Worm (Caenorhabditis elegans) whole organism, young adult: ENCODE results near the gene W07G4.1.

Experiments
- B0019.2 ChIP-seq: fragments of 200-800 bp; sonication (Bioruptor generic); conservative IDR thresholded peaks from 2 replicates; pipeline ENCODE4 v1.3.6; 2022; ENCODE audit warnings: missing genetic modification reagents, missing genetic modification characterization, missing compliant biosample characterization
- B0035.1 ChIP-seq: sonication (generic microtip); optimal IDR thresholded peaks from 2 replicates; lab custom pipeline; 2016; ENCODE audit warnings: missing genetic modification characterization, mild to moderate bottlenecking, missing compliant biosample characterization, missing genotype, missing genetic modification reagents
- C06A6.2 ChIP-seq: fragments of 200-800 bp; sonication (Bioruptor generic); conservative IDR thresholded peaks from 2 replicates; pipeline ENCODE4 v1.3.6; 2022; ENCODE audit warnings: missing genetic modification characterization, missing compliant biosample characterization
- F22D6.2 ChIP-seq: sonication (generic microtip); optimal IDR thresholded peaks from 2 replicates; lab custom pipeline; 2016; ENCODE audit warnings: mild to moderate bottlenecking, missing genetic modification characterization, missing compliant biosample characterization
- F23B12.7 ChIP-seq: sonication (generic microtip); optimal IDR thresholded peaks from 2 replicates; lab custom pipeline; 2017; ENCODE audit warnings: missing genetic modification characterization, mild to moderate bottlenecking, missing compliant biosample characterization, antibody characterized with exemption, moderate library complexity; ENCODE audit not compliant: insufficient read depth
- F37B4.10 ChIP-seq: fragments of 200-800 bp; sonication (Bioruptor generic); IDR thresholded peaks from 2 replicates; pipeline ENCODE4 v1.3.6; 2022; ENCODE audit warnings: missing genetic modification characterization, missing compliant biosample characterization
- K11D2.4 ChIP-seq: fragments of 200-800 bp; sonication (Bioruptor generic); IDR thresholded peaks from 2 replicates; pipeline ENCODE4 v1.3.6; 2022; ENCODE audit warnings: missing genetic modification reagents, missing genetic modification characterization, missing compliant biosample characterization
- T07F8.4 ChIP-seq: sonication (generic microtip); optimal IDR thresholded peaks from 2 replicates; lab custom pipeline; 2016; ENCODE audit warnings: mild to moderate bottlenecking, missing genetic modification characterization, moderate library complexity, missing compliant biosample characterization
- Y53G8AR.9 ChIP-seq: fragments of 200-800 bp; sonication (Bioruptor generic); conservative IDR thresholded peaks from 2 replicates; pipeline ENCODE4 v1.3.6; 2022; ENCODE audit warnings: missing genetic modification reagents, missing genetic modification characterization, missing compliant biosample characterization
- atf-7 ChIP-seq: sonication (generic microtip); optimal IDR thresholded peaks from 2 replicates; lab custom pipeline; 2017; ENCODE audit warnings: mild to moderate bottlenecking, missing genetic modification characterization, missing compliant biosample characterization
- athp-1 ChIP-seq: sonication (generic microtip); optimal IDR thresholded peaks from 2 replicates; lab custom pipeline; 2017; ENCODE audit warnings: mild to moderate bottlenecking, missing genetic modification characterization, missing compliant biosample characterization
- attf-3 ChIP-seq: fragments of 200-800 bp; sonication (Bioruptor generic); conservative IDR thresholded peaks from 2 replicates; pipeline ENCODE4 v1.3.6; 2022; ENCODE audit warnings: missing genetic modification reagents, missing genetic modification characterization, missing compliant biosample characterization
- attf-6 ChIP-seq: fragments of 200-800 bp; sonication (Bioruptor generic); IDR thresholded peaks from 2 replicates; pipeline ENCODE4 v1.3.6; 2022; ENCODE audit warnings: missing genetic modification reagents, missing genetic modification characterization, missing compliant biosample characterization
- ccch-3 ChIP-seq: fragments of 200-800 bp; sonication (Bioruptor generic); optimal IDR thresholded peaks from 2 replicates; lab custom pipeline; 2018; ENCODE audit warnings: mild to moderate bottlenecking, missing genetic modification characterization, missing compliant biosample characterization
- cebp-1 ChIP-seq, 2 experiments: fragments of 200-800 bp in 1 of 2; sonication (Bioruptor generic) in 1 of 2; sonication (generic microtip) in 1 of 2; IDR thresholded peaks in 1 of 2; optimal IDR thresholded peaks in 1 of 2; 2 replicates each; pipeline versions ENCODE4 v1.3.6 to Lab custom; 2017 to 2022; ENCODE audit warnings: missing compliant biosample characterization in 2 of 2, missing genetic modification characterization in 2 of 2, mild to moderate bottlenecking in 1 of 2, missing genetic modification reagents in 1 of 2, moderate library complexity in 1 of 2
- ceh-27 ChIP-seq: fragments of 200-800 bp; sonication (Bioruptor generic); optimal IDR thresholded peaks from 2 replicates; lab custom pipeline; 2018; ENCODE audit warnings: mild to moderate bottlenecking, missing genetic modification characterization, moderate library complexity, missing compliant biosample characterization
- ceh-40 ChIP-seq: fragments of 200-800 bp; sonication (Bioruptor generic); IDR thresholded peaks from 2 replicates; pipeline ENCODE4 v1.3.6; 2022; ENCODE audit warnings: missing genetic modification characterization, missing compliant biosample characterization
- chd-7 ChIP-seq: sonication (generic microtip); optimal IDR thresholded peaks from 2 replicates; lab custom pipeline; 2016; ENCODE audit warnings: mild to moderate bottlenecking, missing genetic modification characterization, moderate library complexity, missing compliant biosample characterization
- die-1 ChIP-seq: sonication (generic microtip); optimal IDR thresholded peaks from 2 replicates; lab custom pipeline; 2016; ENCODE audit warnings: missing genotype, mild to moderate bottlenecking, missing genetic modification characterization, missing compliant biosample characterization
- egl-44 ChIP-seq: fragments of 200-800 bp; sonication (Bioruptor generic); IDR thresholded peaks from 2 replicates; pipeline ENCODE4 v1.3.6; 2022; ENCODE audit warnings: missing genetic modification reagents, missing genetic modification characterization, missing compliant biosample characterization
- egrh-3 ChIP-seq: fragments of 200-800 bp; sonication (Bioruptor generic); IDR thresholded peaks from 2 replicates; pipeline ENCODE4 v1.3.6; 2022; ENCODE audit warnings: missing genetic modification reagents, missing genetic modification characterization, missing compliant biosample characterization
- ets-4 ChIP-seq: fragments of 200-800 bp; sonication (Bioruptor generic); optimal IDR thresholded peaks from 2 replicates; lab custom pipeline; 2018; ENCODE audit warnings: mild to moderate bottlenecking, missing genetic modification characterization, missing compliant biosample characterization
- hmg-1.2 ChIP-seq: fragments of 200-800 bp; sonication (Bioruptor generic); IDR thresholded peaks from 2 replicates; pipeline ENCODE4 v1.3.6; 2022; ENCODE audit warnings: missing genetic modification reagents, missing genetic modification characterization, missing compliant biosample characterization
- hsf-1 ChIP-seq: fragments of 200-800 bp; sonication (Bioruptor generic); IDR thresholded peaks from 2 replicates; pipeline ENCODE4 v1.3.6; 2022; ENCODE audit warnings: missing genetic modification reagents, missing genetic modification characterization, missing compliant biosample characterization
- let-526 ChIP-seq: fragments of 200-800 bp; sonication (Bioruptor generic); IDR thresholded peaks from 2 replicates; pipeline ENCODE4 v1.3.6; 2022; ENCODE audit warnings: missing genetic modification reagents, missing genetic modification characterization, missing compliant biosample characterization
- let-607 ChIP-seq, 2 experiments: fragments of 200-800 bp in 1 of 2; sonication (Bioruptor generic) in 1 of 2; sonication (generic microtip) in 1 of 2; optimal IDR thresholded peaks; 2 replicates each; lab custom pipeline; 2016 to 2018; ENCODE audit warnings: mild to moderate bottlenecking in 2 of 2, missing compliant biosample characterization in 2 of 2, missing genetic modification characterization in 2 of 2, moderate library complexity in 2 of 2, missing genotype in 1 of 2
- lin-40 ChIP-seq: sonication (generic microtip); optimal IDR thresholded peaks from 2 replicates; lab custom pipeline; 2016; ENCODE audit warnings: missing genetic modification characterization, mild to moderate bottlenecking, missing compliant biosample characterization, missing genotype, missing genetic modification reagents
- madf-10 ChIP-seq: sonication (generic microtip); optimal IDR thresholded peaks from 2 replicates; lab custom pipeline; 2016; ENCODE audit warnings: mild to moderate bottlenecking, missing genetic modification characterization, missing compliant biosample characterization
- madf-8 ChIP-seq: fragments of 200-800 bp; sonication (Bioruptor generic); conservative IDR thresholded peaks from 2 replicates; pipeline ENCODE4 v1.3.6; 2022; ENCODE audit warnings: missing genetic modification reagents, missing genetic modification characterization, missing compliant biosample characterization
- mcd-1 ChIP-seq: fragments of 200-800 bp; sonication (Bioruptor generic); IDR thresholded peaks from 2 replicates; pipeline ENCODE4 v1.3.6; 2022; ENCODE audit warnings: missing genetic modification reagents, missing genetic modification characterization, missing compliant biosample characterization
- mel-28 ChIP-seq: sonication (generic microtip); optimal IDR thresholded peaks from 2 replicates; lab custom pipeline; 2016; ENCODE audit warnings: borderline replicate concordance, mild to moderate bottlenecking, missing genetic modification characterization, missing compliant biosample characterization
- nfya-1 ChIP-seq: sonication (generic microtip); optimal IDR thresholded peaks from 2 replicates; lab custom pipeline; 2017; ENCODE audit warnings: antibody characterized with exemption, missing compliant biosample characterization, missing genetic modification characterization, borderline replicate concordance; ENCODE audit not compliant: insufficient read depth
- nhr-120 ChIP-seq: fragments of 200-800 bp; sonication (Bioruptor generic); IDR thresholded peaks from 2 replicates; pipeline ENCODE4 v1.3.6; 2022; ENCODE audit warnings: missing genetic modification characterization, missing compliant biosample characterization
- nhr-80 ChIP-seq: sonication (generic microtip); optimal IDR thresholded peaks from 2 replicates; lab custom pipeline; 2016; ENCODE audit warnings: missing genetic modification characterization, missing compliant biosample characterization
- pbrm-1 ChIP-seq: fragments of 200-800 bp; sonication (Bioruptor generic); IDR thresholded peaks from 2 replicates; pipeline ENCODE4 v1.3.6; 2022; ENCODE audit warnings: missing genetic modification reagents, missing genetic modification characterization, missing compliant biosample characterization
- pha-4 ChIP-seq: fragments of 150-350 bp; sonication (generic microtip); optimal IDR thresholded peaks from 2 replicates; lab custom pipeline; 2014; ENCODE audit warnings: missing biosample characterization, missing genetic modification reagents, missing genetic modification characterization
- rpc-1 ChIP-seq, 2 experiments: fragments of 150-350 bp in 1 of 2; sonication (generic microtip) in 1 of 2; optimal IDR thresholded peaks; 2 replicates each; lab custom pipeline; 2014 to 2018; ENCODE audit warnings: missing biosample characterization in 1 of 2, missing genetic modification characterization in 1 of 2, missing genetic modification reagents in 1 of 2, missing genotype in 1 of 2
- somi-1 ChIP-seq: fragments of 200-800 bp; sonication (Bioruptor generic); optimal IDR thresholded peaks from 2 replicates; lab custom pipeline; 2018; ENCODE audit warnings: mild to moderate bottlenecking, missing genetic modification characterization, missing compliant biosample characterization
- tbp1 ChIP-seq: fragments of 200-800 bp; sonication (Bioruptor generic); optimal IDR thresholded peaks from 2 replicates; lab custom pipeline; 2018; ENCODE audit warnings: mild to moderate bottlenecking, missing genetic modification characterization, missing compliant biosample characterization
- tlf-1 ChIP-seq: fragments of 200-800 bp; sonication (Bioruptor generic); optimal IDR thresholded peaks from 2 replicates; lab custom pipeline; 2018; ENCODE audit warnings: mild to moderate bottlenecking, missing genetic modification characterization, missing compliant biosample characterization
- zim-3 ChIP-seq: sonication (generic microtip); optimal IDR thresholded peaks from 2 replicates; lab custom pipeline; 2017; ENCODE audit warnings: mild to moderate bottlenecking, missing genetic modification characterization, moderate library complexity, missing compliant biosample characterization
- ztf-22 ChIP-seq: fragments of 200-800 bp; sonication (Bioruptor generic); optimal IDR thresholded peaks from 2 replicates; lab custom pipeline; 2018; ENCODE audit warnings: mild to moderate bottlenecking, missing genetic modification characterization, moderate library complexity, missing compliant biosample characterization
- ztf-26 ChIP-seq: sonication (generic microtip); optimal IDR thresholded peaks from 2 replicates; lab custom pipeline; 2017; ENCODE audit warnings: missing genetic modification characterization, missing compliant biosample characterization
- ztf-3 ChIP-seq: fragments of 200-800 bp; sonication (Bioruptor generic); optimal IDR thresholded peaks from 2 replicates; lab custom pipeline; 2018; ENCODE audit warnings: mild to moderate bottlenecking, missing genetic modification characterization, missing compliant biosample characterization

W07G4.1 gene

ce11 chrV:13081197-13081747 lies 47.9 kb downstream of the W07G4.1 start:
- TF ChIP-seq egl-44 (GFP tag; lab: Robert Waterston, UW) (0 out of 2 replicates have a peak, but pooled peaks have one; percentile 52), K11D2.4 (GFP tag; lab: Robert Waterston, UW) (peak; percentile 38; the same call in 1 of the 2 replicates), cebp-1 (GFP tag; IDR thresholded peaks at IDR 0.05; lab: Robert Waterston, UW) (no peak), cebp-1 (tag; optimal IDR thresholded peaks at IDR 0.05; lab: Kevin White, UChicago) (peak; percentile 6), tlf-1 (GFP tag; lab: Kevin White, UChicago) (peak; percentile 6), somi-1 (peak; percentile 93), ztf-26 (tag; lab: Kevin White, UChicago) (peak; percentile 89), let-607 (tag; optimal IDR thresholded peaks at IDR 0.05; lab: Kevin White, UChicago) (peak in 1 of 2 experiments; percentile 78), F37B4.10 (no peak), let-526 (GFP tag; lab: Robert Waterston, UW) (no peak), nhr-80 (tag; lab: Kevin White, UChicago) (peak; percentile 62), B0019.2 (GFP tag; lab: Robert Waterston, UW) (no peak), F22D6.2 (tag; lab: Kevin White, UChicago) (peak; percentile 68), ccch-3 (GFP tag; lab: Kevin White, UChicago) (no peak), lin-40 (peak; percentile 91), C06A6.2 (GFP tag; lab: Robert Waterston, UW) (0 out of 2 replicates have a peak, but pooled peaks have one; percentile 12), die-1 (peak; percentile 45)

ce11 chrV:13082442-13083126 lies 49.3 kb downstream of the W07G4.1 start, which contains the start of gene C34B4.2:
C34B4.2 (plus strand) TSS chrV:13083055.
- TF ChIP-seq Y53G8AR.9 (GFP tag; lab: Robert Waterston, UW) (no peak), T07F8.4 (tag; lab: Kevin White, UChicago) (no peak), madf-8 (GFP tag; lab: Robert Waterston, UW) (no peak), B0035.1 (tag; lab: Kevin White, UChicago) (no peak), tbp1 (GFP tag; lab: Kevin White, UChicago) (peak; percentile 38), mcd-1 (GFP tag; lab: Robert Waterston, UW) (0 out of 2 replicates have a peak, but pooled peaks have one; percentile 14), hsf-1 (GFP tag; lab: Robert Waterston, UW) (0 out of 2 replicates have a peak, but pooled peaks have one; percentile 17), atf-7 (tag; lab: Kevin White, UChicago) (peak; percentile 82), F23B12.7 (no peak), mel-28 (tag; lab: Kevin White, UChicago) (no peak), nhr-80 (tag; lab: Kevin White, UChicago) (peak; percentile 92), ceh-40 (no peak), ets-4 (peak; percentile 10), madf-10 (tag; lab: Kevin White, UChicago) (peak; percentile 46), ztf-22 (GFP tag; lab: Kevin White, UChicago) (peak; percentile 84), zim-3 (tag; lab: Kevin White, UChicago) (no peak), chd-7 (tag; lab: Kevin White, UChicago) (peak; percentile 35), pha-4 (peak; percentile 13), attf-3 (GFP tag; lab: Robert Waterston, UW) (no peak), nfya-1 (no peak), nhr-120 (GFP tag; lab: Robert Waterston, UW) (no peak), rpc-1 (optimal IDR thresholded peaks at IDR 0.05; lab: Kevin White, UChicago) (no peak), rpc-1 (tag; optimal IDR thresholded peaks at IDR 0.05; lab: Kevin White, UChicago) (no peak), attf-6 (GFP tag; lab: Robert Waterston, UW) (no peak), ceh-27 (GFP tag; lab: Kevin White, UChicago) (no peak), ztf-3 (no peak), pbrm-1 (GFP tag; lab: Robert Waterston, UW) (0 out of 2 replicates have a peak, but pooled peaks have one; percentile 30), athp-1 (tag; lab: Kevin White, UChicago) (no peak), hmg-1.2 (GFP tag; lab: Robert Waterston, UW) (peak; percentile 48; the same call in 1 of the 2 replicates), egl-44 (GFP tag; lab: Robert Waterston, UW) (0 out of 2 replicates have a peak, but pooled peaks have one; percentile 54), egrh-3 (GFP tag; lab: Robert Waterston, UW) (peak; percentile 38; the same call in 1 of the 2 replicates)
